Fruit fly (Drosophila melanogaster): ENCODE results near the gene CG6793.

The CG6793 gene

dm6 chr3L:12042087-12042486 lies at the start of gene CG6793:
Gene CG6793 (plus strand): TSS chr3L:12042387.
- TF ChIP-seq noc (tag; optimal IDR thresholded peaks at IDR 0.05) = no peak

- no peak for TF ChIP-seq noc (tag; optimal IDR thresholded peaks at IDR 0.05)
Measured at dm6 chr3L:11992960-11993359, 49.2 kb upstream of the CG6793 start, which contains the start of gene viaf. Gene viaf (minus strand): TSS chr3L:11993179.

dm6 chr3L:11997959-11998358 lies 44.2 kb upstream of the CG6793 start, which contains the start of gene Grip163:
Gene Grip163 (minus strand): TSS chr3L:11998138.
- no peak for TF ChIP-seq noc (tag; optimal IDR thresholded peaks at IDR 0.05)

DNA sequence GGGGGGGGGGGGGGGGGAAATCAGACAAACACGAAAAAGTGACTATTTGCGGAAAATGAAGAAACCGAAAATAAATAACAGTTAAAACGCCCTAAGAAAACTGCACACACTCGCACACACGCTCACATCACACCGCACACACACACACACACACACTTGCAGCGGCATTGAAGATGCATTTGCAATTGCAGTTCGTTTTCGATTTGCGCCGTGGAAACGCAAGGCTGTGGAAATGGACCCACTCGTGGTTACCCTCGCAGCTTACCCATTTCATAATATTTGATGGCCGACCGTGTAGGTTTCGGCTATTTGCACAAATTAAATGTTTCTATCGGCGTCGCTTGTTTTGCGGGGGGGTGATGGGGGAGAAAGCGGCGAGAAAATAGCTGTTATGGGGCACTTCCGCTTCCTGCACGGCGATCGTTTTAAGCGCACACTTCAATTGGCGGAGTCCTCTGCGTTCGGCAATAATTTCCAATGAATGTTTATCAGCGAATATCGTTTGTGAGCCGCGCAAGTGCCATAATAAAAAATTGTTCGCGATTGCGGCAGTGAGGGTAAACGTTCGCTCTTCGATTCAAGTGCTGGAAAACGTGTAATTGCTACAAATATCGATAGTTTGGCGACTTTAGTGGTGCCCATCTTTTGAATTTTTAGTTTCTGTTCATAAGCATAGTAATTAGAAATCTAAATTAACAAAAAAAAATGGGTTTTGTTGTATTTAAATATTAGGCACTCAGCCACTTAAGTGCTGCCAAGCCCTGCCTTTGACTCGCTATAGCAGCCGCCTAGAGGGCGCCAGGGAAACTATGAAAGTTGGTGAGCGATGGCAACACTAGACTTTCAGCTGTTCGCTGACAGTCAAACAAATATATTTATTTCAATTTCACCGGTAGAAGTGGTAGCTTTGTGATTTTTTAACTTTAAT lies 39.6 kb upstream of the CG6793 start, which contains the start of the genes Pop2 and CG6928:
Gene Pop2, minus strand, starts transcription at position 595 of the 928 bp plus-strand sequence.
Gene CG6928, plus strand, starts transcription at position 835 of the 928 bp plus-strand sequence.
- no peak for TF ChIP-seq noc (tag; optimal IDR thresholded peaks at IDR 0.05)

dm6 chr3L:12003457-12003856 lies 38.7 kb upstream of the CG6793 start:
- no peak for TF ChIP-seq noc (tag; optimal IDR thresholded peaks at IDR 0.05)

DNA sequence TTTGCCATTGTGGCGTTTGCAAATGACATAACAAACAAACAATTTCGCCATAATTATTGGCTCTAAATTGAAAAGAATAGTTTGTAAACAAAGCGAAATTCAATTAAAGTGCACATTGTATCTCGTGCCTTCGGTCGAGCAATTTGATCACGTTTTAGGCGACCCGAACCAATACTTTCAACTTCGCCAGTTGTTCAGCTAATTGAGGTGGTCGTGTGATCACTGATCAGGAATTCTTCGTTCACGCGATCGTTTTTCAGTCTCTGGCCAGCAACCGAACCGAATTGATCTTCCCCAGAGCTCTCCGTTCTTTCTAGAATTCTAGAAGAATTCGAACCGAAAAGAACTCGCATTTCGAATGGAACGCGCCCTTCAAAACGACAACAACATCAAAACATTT lies 38.1 kb upstream of the CG6793 start:
- TF ChIP-seq noc (tag; optimal IDR thresholded peaks at IDR 0.05) = no peak

- no peak for TF ChIP-seq noc (tag; optimal IDR thresholded peaks at IDR 0.05)
Measured at dm6 chr3L:12007945-12008344, 34.2 kb upstream of the CG6793 start.

DNA sequence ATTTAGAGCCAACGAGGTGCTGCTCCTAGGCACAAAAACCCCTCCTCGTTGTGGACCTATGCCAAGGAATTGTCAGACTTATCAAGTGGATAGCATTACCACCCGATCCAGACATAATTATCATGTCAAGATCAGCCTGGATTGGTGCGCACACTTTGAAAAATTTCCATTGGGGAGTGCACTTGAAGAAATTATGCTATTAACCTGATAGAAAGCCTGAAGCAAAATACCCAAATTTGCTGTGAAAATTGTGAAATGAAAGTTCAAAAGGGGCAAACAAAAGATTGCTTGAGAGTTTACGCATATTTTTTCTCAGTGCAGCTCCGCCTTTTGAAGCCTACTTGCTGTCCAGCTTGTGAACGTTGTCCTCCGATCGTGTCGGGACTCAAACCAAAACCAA lies 28.5 kb upstream of the CG6793 start:
- no peak for TF ChIP-seq noc (tag; optimal IDR thresholded peaks at IDR 0.05)

DNA sequence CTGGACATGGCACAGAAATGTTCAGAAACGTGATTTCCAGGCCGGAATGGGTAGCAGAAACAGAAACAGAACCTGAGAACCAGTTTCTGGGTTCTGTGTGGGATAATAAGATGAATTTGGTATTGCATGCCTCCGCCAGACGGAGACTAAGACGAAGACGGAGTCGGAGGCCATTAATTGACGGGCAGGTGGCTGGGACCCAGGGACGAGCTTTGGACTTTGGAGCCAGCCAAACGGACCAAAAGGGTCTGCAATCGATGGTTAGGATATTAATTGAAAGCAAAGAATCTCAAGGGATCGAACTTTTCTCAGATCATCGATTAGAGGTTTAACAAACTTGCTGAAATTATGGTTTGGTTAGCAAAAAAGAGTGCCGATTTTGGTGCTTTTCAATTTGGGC lies 27.9 kb upstream of the CG6793 start:
- TF ChIP-seq noc (tag; optimal IDR thresholded peaks at IDR 0.05) = no peak

DNA sequence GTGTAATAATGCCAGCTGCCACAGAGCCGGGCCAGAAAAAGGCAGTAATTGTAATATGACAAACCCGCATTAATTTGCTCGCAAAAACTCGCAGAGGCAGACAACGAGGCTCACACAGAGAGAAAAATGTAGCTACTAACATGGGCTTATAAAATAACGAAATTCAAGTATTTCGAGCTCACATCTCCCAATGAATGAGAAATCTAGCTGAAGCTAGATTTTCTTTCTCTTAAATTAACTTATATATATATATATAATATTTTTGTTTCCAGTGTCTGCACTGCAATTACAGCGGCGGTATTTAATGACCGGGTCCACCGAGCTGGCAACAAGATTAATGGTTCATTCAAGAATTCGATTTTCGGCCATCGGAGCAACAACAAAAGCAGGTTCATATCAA lies 26.0 kb upstream of the CG6793 start:
- TF ChIP-seq noc (tag; optimal IDR thresholded peaks at IDR 0.05) = no peak

DNA sequence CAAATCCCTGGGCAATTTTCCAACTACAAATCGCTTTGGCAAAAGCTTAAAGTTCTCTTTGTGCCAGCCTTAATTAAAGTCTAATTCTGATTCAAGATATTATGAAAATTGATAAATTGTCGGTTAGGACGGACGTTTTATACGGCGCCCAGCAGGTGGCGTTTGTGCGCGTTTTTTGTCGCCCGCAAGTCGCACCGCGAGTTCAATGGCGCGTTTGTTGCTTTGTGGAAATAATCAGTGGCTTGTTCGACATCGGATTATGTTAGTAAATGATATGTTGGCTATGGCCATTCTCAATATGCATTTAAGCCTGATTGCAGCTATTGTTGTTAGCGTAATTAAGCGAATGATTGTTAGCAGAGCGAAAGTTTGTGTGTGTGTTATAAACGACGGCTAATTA lies 20.3 kb upstream of the CG6793 start:
- TF ChIP-seq noc (tag; optimal IDR thresholded peaks at IDR 0.05) = no peak

DNA sequence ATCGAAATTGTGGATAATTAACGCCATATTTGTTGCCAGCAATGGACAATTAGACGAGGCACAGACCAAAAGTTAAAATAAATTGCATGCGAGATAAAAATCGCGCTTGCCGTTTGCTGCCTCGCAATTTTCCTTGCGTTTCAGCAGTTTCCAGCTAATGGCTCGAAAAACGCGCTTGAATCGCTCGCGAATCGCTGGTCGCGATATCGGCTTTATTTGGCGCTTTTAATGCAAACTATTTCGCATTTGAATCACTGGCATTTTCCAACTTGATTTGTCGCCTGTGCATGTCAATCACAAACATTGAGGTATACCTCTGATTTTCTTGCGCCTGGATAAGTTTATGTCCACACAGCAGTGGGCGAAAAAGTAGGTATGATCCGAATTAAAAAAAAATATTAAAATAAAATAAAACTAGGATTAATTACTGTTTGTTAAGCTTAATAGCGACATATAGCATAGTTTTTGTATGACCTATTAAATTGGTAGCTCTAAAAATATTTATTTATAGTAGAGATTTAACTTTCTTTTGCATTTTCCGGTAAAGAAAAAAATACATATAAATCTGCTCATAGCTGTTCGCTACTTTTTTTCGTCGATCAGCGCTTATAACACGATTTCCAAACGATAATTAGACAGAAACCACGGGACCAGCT lies 18.9 kb upstream of the CG6793 start:
- TF ChIP-seq noc (tag; optimal IDR thresholded peaks at IDR 0.05) = no peak

dm6 chr3L:12024947-12025346 lies 17.2 kb upstream of the CG6793 start:
- no peak for TF ChIP-seq noc (tag; optimal IDR thresholded peaks at IDR 0.05)

- TF ChIP-seq noc (tag; optimal IDR thresholded peaks at IDR 0.05) = no peak
Measured at dm6 chr3L:12027929-12028328, 14.3 kb upstream of the CG6793 start.

DNA sequence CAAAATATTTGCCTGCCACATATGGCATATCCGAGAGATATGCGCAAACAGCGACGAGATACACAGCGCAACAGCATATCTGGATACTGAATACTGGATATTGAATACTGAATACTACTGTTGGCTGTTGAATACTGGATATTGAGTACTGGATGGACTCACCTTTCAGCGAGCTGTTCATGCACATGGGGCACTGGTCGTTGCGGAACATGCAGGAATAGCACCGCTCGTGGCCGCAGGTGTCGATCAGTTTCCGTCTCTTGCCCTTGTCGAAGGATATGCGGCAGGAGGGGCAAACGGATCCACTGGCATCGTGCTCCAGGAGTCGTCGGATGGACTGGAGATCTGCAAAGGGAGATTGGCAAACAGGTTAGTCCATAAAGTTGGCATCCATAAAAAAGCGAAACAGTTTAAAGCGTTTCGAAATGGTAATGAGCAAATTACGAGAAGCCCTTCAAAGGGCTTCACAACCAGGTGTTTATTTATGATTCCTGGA lies 13.6 kb upstream of the CG6793 start:
- TF ChIP-seq noc (tag; optimal IDR thresholded peaks at IDR 0.05) = no peak

dm6 chr3L:12030521-12030920 lies 11.7 kb upstream of the CG6793 start:
- no peak for TF ChIP-seq noc (tag; optimal IDR thresholded peaks at IDR 0.05)

- no peak for TF ChIP-seq noc (tag; optimal IDR thresholded peaks at IDR 0.05)
Measured at dm6 chr3L:12032257-12032656, 9.9 kb upstream of the CG6793 start, which contains the start of gene CG43993. Gene CG43993 (plus strand): TSS chr3L:12032557.

All from whole organism, larva.